Worm (Caenorhabditis elegans): ENCODE measurements around the gene C29E4.10.

The C29E4.10 gene

ce11 chrIII:7891573-7892306 is 45.9 kb upstream of the C29E4.10 start, which contains the start of the genes ZK688.5 and fahd-1 (continued):
- TF ChIP-seq cebp-1 (GFP tag; IDR thresholded peaks at IDR 0.05) = no peak
- peak; percentile 75 for TF ChIP-seq cebp-1 (tag; optimal IDR thresholded peaks at IDR 0.05)
- TF ChIP-seq nfyb-1 (GFP tag; IDR thresholded peaks at IDR 0.05) = peak; percentile 66; the same call in 1 of the 2 replicates
- 0 out of 2 replicates have a peak, but pooled peaks have one; percentile 52 for TF ChIP-seq B0336.3 (GFP tag; IDR thresholded peaks at IDR 0.05)
- TF ChIP-seq F49E8.2 (tag; optimal IDR thresholded peaks at IDR 0.05; ENCODE audit: insufficient read depth) = no peak
- peak; percentile 56; the same call in 1 of the 2 replicates for TF ChIP-seq Y53G8AR.9 (GFP tag; conservative IDR thresholded peaks at IDR 0.05)
- TF ChIP-seq rcor-1 (GFP tag; IDR thresholded peaks at IDR 0.05) = no peak; the same call in 1 of the 2 replicates
- no peak for TF ChIP-seq sptf-2 (GFP tag; optimal IDR thresholded peaks at IDR 0.05)
- TF ChIP-seq egl-44 (GFP tag; IDR thresholded peaks at IDR 0.05) = no peak
- peak; percentile 34 for TF ChIP-seq K12H6.12 (tag; optimal IDR thresholded peaks at IDR 0.05)
- TF ChIP-seq lin-40 (tag; optimal IDR thresholded peaks at IDR 0.05) = peak; percentile 69
- no peak for TF ChIP-seq hsf-1 (GFP tag; IDR thresholded peaks at IDR 0.05)
- TF ChIP-seq F52B5.7 (tag; optimal IDR thresholded peaks at IDR 0.05) = no peak
- peak; percentile 27 to 51 for TF ChIP-seq let-607 (tag; optimal IDR thresholded peaks at IDR 0.05)
- no peak for TF ChIP-seq F57C9.4 (tag; optimal IDR thresholded peaks at IDR 0.05)
- no peak for TF ChIP-seq bed-1 (GFP tag; IDR thresholded peaks at IDR 0.05)
- no peak for TF ChIP-seq nfya-2 (GFP tag; IDR thresholded peaks at IDR 0.05)
- TF ChIP-seq tbp1 (GFP tag; optimal IDR thresholded peaks at IDR 0.05) = peak; percentile 45
- no peak for TF ChIP-seq egl-18 (GFP tag; IDR thresholded peaks at IDR 0.05)
- no peak for TF ChIP-seq F33H1.4 (GFP tag; IDR thresholded peaks at IDR 0.05)
- peak; percentile 24; the same call in 1 of the 2 replicates for TF ChIP-seq egrh-3 (GFP tag; IDR thresholded peaks at IDR 0.05)
- no peak for TF ChIP-seq aptf-3 (GFP tag; IDR thresholded peaks at IDR 0.05)
- TF ChIP-seq C17E4.6 (GFP tag; IDR thresholded peaks at IDR 0.05) = no peak
- no peak; the same call in 1 of the 2 replicates for TF ChIP-seq mcd-1 (GFP tag; IDR thresholded peaks at IDR 0.05)
- no peak for TF ChIP-seq nfya-1 (tag; optimal IDR thresholded peaks at IDR 0.05; ENCODE audit: borderline replicate concordance, insufficient read depth)
- no peak for TF ChIP-seq him-1 (tag; optimal IDR thresholded peaks at IDR 0.05)
- TF ChIP-seq ceh-100 (GFP tag; IDR thresholded peaks at IDR 0.05) = no peak
- no peak for TF ChIP-seq mxl-1 (tag; optimal IDR thresholded peaks at IDR 0.05)
- no peak for TF ChIP-seq madf-8 (GFP tag; conservative IDR thresholded peaks at IDR 0.05)
- no peak for TF ChIP-seq snpc-1.1 (tag; optimal IDR thresholded peaks at IDR 0.05; ENCODE audit: insufficient read depth)
- no peak for TF ChIP-seq nhr-120 (GFP tag; IDR thresholded peaks at IDR 0.05)
- no peak for TF ChIP-seq B0019.2 (GFP tag; conservative IDR thresholded peaks at IDR 0.05)
- TF ChIP-seq ZK185.1 (tag; optimal IDR thresholded peaks at IDR 0.05; ENCODE audit: poor library complexity, severe bottlenecking) = peak; percentile 26
- no peak for TF ChIP-seq ceh-58 (GFP tag; IDR thresholded peaks at IDR 0.05)
- no peak for TF ChIP-seq ccch-3 (GFP tag; optimal IDR thresholded peaks at IDR 0.05)
- TF ChIP-seq pha-4 (tag; optimal IDR thresholded peaks at IDR 0.05) = no peak
- no peak for TF ChIP-seq sdz-38 (tag; optimal IDR thresholded peaks at IDR 0.05)
- TF ChIP-seq Y67H2A.10 (GFP tag; conservative IDR thresholded peaks at IDR 0.05) = no peak
- 0 out of 2 replicates have a peak, but pooled peaks have one; percentile 25 for TF ChIP-seq lin-26 (GFP tag; IDR thresholded peaks at IDR 0.05)
- no peak for TF ChIP-seq F37B4.10 (GFP tag; IDR thresholded peaks at IDR 0.05)
- TF ChIP-seq Y53F4B.3 (GFP tag; IDR thresholded peaks at IDR 0.05) = no peak
- TF ChIP-seq attf-6 (GFP tag; IDR thresholded peaks at IDR 0.05) = no peak
- no peak for TF ChIP-seq tlf-1 (GFP tag; optimal IDR thresholded peaks at IDR 0.05)
- no peak for TF ChIP-seq xnd-1 (tag; optimal IDR thresholded peaks at IDR 0.05)
- TF ChIP-seq snpc-4 (GFP tag; optimal IDR thresholded peaks at IDR 0.05) = no peak
- TF ChIP-seq snpc-4 (tag; optimal IDR thresholded peaks at IDR 0.05) = peak in 3 of 4 experiments; percentile 2 to 48 (median 12)
- TF ChIP-seq nhr-179 (tag; optimal IDR thresholded peaks at IDR 0.05) = no peak
